Fruit fly (Drosophila melanogaster) whole organism, prepupa: ENCODE data around the gene CheB38b.

Source experiments
- CG11762 ChIP-seq: fragments of 200-800 bp; sonication (Bioruptor generic); optimal IDR thresholded peaks from 3 replicates; lab custom pipeline; 2016; ENCODE audit warnings: missing biosample characterization, missing genetic modification characterization; ENCODE audit not compliant: insufficient read depth
- CG11902 ChIP-seq: fragments of 200-800 bp; sonication (Bioruptor generic); optimal IDR thresholded peaks from 3 replicates; lab custom pipeline; 2016; ENCODE audit warnings: missing biosample characterization, missing genetic modification characterization
- CG15336 ChIP-seq: fragments of 200-800 bp; sonication (Bioruptor generic); IDR thresholded peaks from 2 replicates; pipeline ENCODE4 v1.3.6; 2022; ENCODE audit warnings: missing biosample characterization, missing genetic modification characterization
- CG6792 ChIP-seq: fragments of 200-800 bp; sonication (Bioruptor generic); optimal IDR thresholded peaks from 3 replicates; lab custom pipeline; 2016; ENCODE audit warnings: missing biosample characterization, missing genetic modification characterization
- Sox102F ChIP-seq: fragments of 200-800 bp; sonication (Bioruptor generic); optimal IDR thresholded peaks from 2 replicates; lab custom pipeline; 2016; ENCODE audit warnings: missing biosample characterization, mild to moderate bottlenecking, missing genetic modification characterization
- dac ChIP-seq: fragments of 200-800 bp; sonication (Bioruptor generic); optimal IDR thresholded peaks from 2 replicates; lab custom pipeline; 2017; ENCODE audit warnings: missing biosample characterization, mild to moderate bottlenecking, missing genetic modification characterization

DNA sequence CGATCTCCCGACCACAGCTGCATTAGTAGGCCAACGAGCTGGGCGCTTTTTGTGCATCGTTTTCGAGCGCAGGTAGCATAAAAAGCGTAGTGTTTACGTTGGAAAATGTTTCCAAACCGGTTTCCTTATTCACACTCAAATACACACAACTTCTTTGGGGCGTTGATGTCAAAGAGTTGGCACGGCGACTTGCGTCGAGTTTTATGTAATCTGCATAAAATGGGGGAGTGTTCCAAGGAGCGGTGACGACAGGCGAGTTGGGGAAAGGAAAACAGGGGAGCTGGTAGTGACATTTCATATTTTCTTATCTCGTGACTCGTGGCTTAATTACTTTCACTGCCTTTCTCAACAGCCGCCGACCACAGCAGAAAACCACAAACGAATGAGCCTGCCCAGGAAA, 22.4 kb downstream of the CheB38b start:
- TF ChIP-seq Sox102F (GFP tag; lab: Kevin White, UChicago), result no peak
- TF ChIP-seq CG15336 (GFP tag; lab: Robert Waterston, UW), result no peak
- no peak for TF ChIP-seq CG11902
- TF ChIP-seq CG6792 (GFP tag; lab: Kevin White, UChicago), result no peak
- TF ChIP-seq dac (GFP tag; lab: Kevin White, UChicago), result no peak
- TF ChIP-seq CG11762, result no peak
